Fruit fly (Drosophila melanogaster) whole organism, embryonic: ENCODE measurements around the gene Rab30.

Experiments used
- Atf-2 ChIP-seq: fragments of 200-800 bp; sonication (Bioruptor generic); optimal IDR thresholded peaks from 2 replicates; lab custom pipeline; 2016; ENCODE audit warnings: missing biosample characterization, missing genetic modification characterization
- Awh ChIP-seq: fragments of 200-800 bp; sonication (Bioruptor generic); IDR thresholded peaks from 2 replicates; pipeline ENCODE4, ENCODE4 v1.3.6; 2022; ENCODE audit warnings: missing biosample characterization, missing genetic modification characterization
- BtbVII ChIP-seq: fragments of 200-800 bp; sonication (Bioruptor generic); optimal IDR thresholded peaks from 3 replicates; lab custom pipeline; 2017; ENCODE audit warnings: missing biosample characterization, mild to moderate bottlenecking, missing genetic modification characterization
- CG10366 ChIP-seq: fragments of 200-800 bp; sonication (Bioruptor generic); IDR thresholded peaks from 2 replicates; pipeline ENCODE4 v1.3.6; 2022; ENCODE audit warnings: missing biosample characterization, missing genetic modification characterization
- CG12155 ChIP-seq: fragments of 200-800 bp; sonication (Bioruptor generic); optimal IDR thresholded peaks from 3 replicates; lab custom pipeline; 2016; ENCODE audit warnings: missing biosample characterization, missing genetic modification characterization
- CG12236 ChIP-seq: fragments of 200-800 bp; sonication (Bioruptor generic); optimal IDR thresholded peaks from 2 replicates; lab custom pipeline; 2016; ENCODE audit warnings: missing biosample characterization, missing genetic modification characterization
- CG13296 ChIP-seq: fragments of 200-800 bp; sonication (Bioruptor generic); optimal IDR thresholded peaks from 3 replicates; lab custom pipeline; 2018; ENCODE audit warnings: missing biosample characterization, mild to moderate bottlenecking, missing genetic modification characterization
- CG13775 ChIP-seq: fragments of 200-800 bp; sonication (Bioruptor generic); optimal IDR thresholded peaks from 3 replicates; lab custom pipeline; 2017; ENCODE audit warnings: missing biosample characterization, mild to moderate bottlenecking, missing genetic modification characterization
- CG15011 ChIP-seq: fragments of 200-800 bp; sonication (Bioruptor generic); optimal IDR thresholded peaks from 3 replicates; lab custom pipeline; 2018; ENCODE audit warnings: missing biosample characterization, mild to moderate bottlenecking, missing genetic modification characterization
- CG16863 ChIP-seq: fragments of 200-800 bp; sonication (Bioruptor generic); optimal IDR thresholded peaks from 3 replicates; lab custom pipeline; 2016; ENCODE audit warnings: missing biosample characterization, missing genetic modification characterization
- CG17385 ChIP-seq: fragments of 200-800 bp; sonication (Bioruptor generic); optimal IDR thresholded peaks from 3 replicates; lab custom pipeline; 2018; ENCODE audit warnings: missing biosample characterization, mild to moderate bottlenecking, missing genetic modification characterization
- CG17612 ChIP-seq: fragments of 200-800 bp; sonication (Bioruptor generic); IDR thresholded peaks from 2 replicates; pipeline ENCODE4 v1.3.6; 2022; ENCODE audit warnings: missing biosample characterization, missing genetic modification characterization
- CG2116 ChIP-seq: fragments of 200-800 bp; sonication (Bioruptor generic); optimal IDR thresholded peaks from 3 replicates; lab custom pipeline; 2018; ENCODE audit warnings: missing biosample characterization, mild to moderate bottlenecking, missing genetic modification characterization
- CG30403 ChIP-seq: fragments of 200-800 bp; sonication (Bioruptor generic); optimal IDR thresholded peaks from 3 replicates; lab custom pipeline; 2016; ENCODE audit warnings: missing biosample characterization, missing genetic modification characterization
- CG30431 ChIP-seq: fragments of 200-800 bp; sonication (Bioruptor generic); optimal IDR thresholded peaks from 2 replicates; lab custom pipeline; 2017; ENCODE audit warnings: missing biosample characterization, missing genetic modification characterization
- CG3065 ChIP-seq: fragments of 200-800 bp; sonication (Bioruptor generic); optimal IDR thresholded peaks from 2 replicates; lab custom pipeline; 2016; ENCODE audit warnings: missing biosample characterization, missing genetic modification characterization
- CG32532 ChIP-seq: fragments of 200-800 bp; sonication (Bioruptor generic); IDR thresholded peaks from 2 replicates; pipeline ENCODE4 v1.3.6; 2022; ENCODE audit warnings: missing biosample characterization, missing genetic modification characterization
- CG32767 ChIP-seq: fragments of 200-800 bp; sonication (Bioruptor generic); IDR thresholded peaks from 2 replicates; pipeline ENCODE4 v1.3.6; 2022; ENCODE audit warnings: missing biosample characterization, missing genetic modification characterization
- CG34224 ChIP-seq: fragments of 200-800 bp; sonication (Bioruptor generic); IDR thresholded peaks from 3 replicates; pipeline ENCODE4 v1.3.6; 2022; ENCODE audit warnings: missing biosample characterization, missing genetic modification characterization; ENCODE audit not compliant: partially characterized antibody
- CG4360 ChIP-seq: fragments of 200-800 bp; sonication (Bioruptor generic); IDR thresholded peaks from 2 replicates; pipeline ENCODE4 v1.3.6; 2022; ENCODE audit warnings: missing biosample characterization, missing genetic modification characterization
- CG6689 ChIP-seq: fragments of 200-800 bp; sonication (Bioruptor generic); IDR thresholded peaks from 2 replicates; pipeline ENCODE4 v1.3.6; 2022; ENCODE audit warnings: missing biosample characterization, missing genetic modification characterization
- CoRest ChIP-seq: fragments of 200-800 bp; sonication (Bioruptor generic); optimal IDR thresholded peaks from 3 replicates; lab custom pipeline; 2018; ENCODE audit warnings: missing biosample characterization, mild to moderate bottlenecking, missing genetic modification characterization, moderate library complexity
- CrebB ChIP-seq: fragments of 200-800 bp; sonication (Bioruptor generic); optimal IDR thresholded peaks from 3 replicates; lab custom pipeline; 2018; ENCODE audit warnings: missing biosample characterization, mild to moderate bottlenecking, missing genetic modification characterization
- D ChIP-seq, 2 experiments: fragments of 200-800 bp in 1 of 2; fragments of >200 bp in 1 of 2; sonication (Bioruptor generic) in 1 of 2; optimal IDR thresholded peaks; 2 replicates in 1 of 2; 3 replicates in 1 of 2; lab custom pipeline; 2017; ENCODE audit warnings: mild to moderate bottlenecking in 1 of 2, missing biosample characterization in 1 of 2, missing genetic modification characterization in 1 of 2, missing genetic modification reagents in 1 of 2
- Doc3 ChIP-seq: fragments of 200-800 bp; sonication (Bioruptor generic); IDR thresholded peaks from 3 replicates; pipeline ENCODE4 v1.3.6; 2022; ENCODE audit warnings: missing biosample characterization, missing genetic modification characterization; ENCODE audit not compliant: partially characterized antibody
- E2f2 ChIP-seq: fragments of 200-800 bp; sonication (Bioruptor generic); IDR thresholded peaks from 2 replicates; pipeline ENCODE4 v1.3.6; 2022; ENCODE audit warnings: missing biosample characterization, missing genetic modification characterization
- ERR ChIP-seq: fragments of 200-800 bp; sonication (Bioruptor generic); optimal IDR thresholded peaks from 2 replicates; lab custom pipeline; 2016; ENCODE audit warnings: missing biosample characterization, missing genetic modification characterization
- HHEX ChIP-seq: fragments of 200-800 bp; sonication (Bioruptor generic); optimal IDR thresholded peaks from 3 replicates; lab custom pipeline; 2017; ENCODE audit warnings: missing biosample characterization, mild to moderate bottlenecking, missing genetic modification characterization, missing genetic modification reagents
- Hmr ChIP-seq: fragments of 200-800 bp; sonication (Bioruptor generic); optimal IDR thresholded peaks from 3 replicates; lab custom pipeline; 2017; ENCODE audit warnings: mild to moderate bottlenecking, missing biosample characterization, missing genetic modification reagents, missing genetic modification characterization
- Jarid2 ChIP-seq: fragments of 200-800 bp; sonication (Bioruptor generic); optimal IDR thresholded peaks from 3 replicates; lab custom pipeline; 2017; ENCODE audit warnings: mild to moderate bottlenecking, missing biosample characterization, missing genetic modification reagents, missing genetic modification characterization
- MBD-R2 ChIP-seq: fragments of 200-800 bp; sonication (Bioruptor generic); IDR thresholded peaks from 2 replicates; pipeline ENCODE4 v1.3.6; 2022; ENCODE audit warnings: missing biosample characterization, missing genetic modification characterization
- Myb ChIP-seq: fragments of 200-800 bp; sonication (Bioruptor generic); optimal IDR thresholded peaks from 2 replicates; lab custom pipeline; 2016; ENCODE audit warnings: missing biosample characterization, missing genetic modification characterization
- Neu2 ChIP-seq: fragments of 200-800 bp; sonication (Bioruptor generic); optimal IDR thresholded peaks from 3 replicates; lab custom pipeline; 2016; ENCODE audit warnings: missing biosample characterization, missing genetic modification characterization, borderline replicate concordance
- Nf-YB ChIP-seq: fragments of 200-800 bp; sonication (Bioruptor generic); optimal IDR thresholded peaks from 3 replicates; lab custom pipeline; 2019; ENCODE audit warnings: missing biosample characterization, mild to moderate bottlenecking, missing genetic modification characterization, moderate library complexity
- Nf-YC ChIP-seq: fragments of 200-800 bp; optimal IDR thresholded peaks from 3 replicates; lab custom pipeline; 2019; ENCODE audit warnings: missing biosample characterization, mild to moderate bottlenecking, missing genetic modification characterization, moderate library complexity
- Sin3A ChIP-seq: fragments of >200 bp; optimal IDR thresholded peaks from 2 replicates; lab custom pipeline; 2018
- Ssrp ChIP-seq: fragments of 200-800 bp; sonication (Bioruptor generic); optimal IDR thresholded peaks from 2 replicates; lab custom pipeline; 2018; ENCODE audit warnings: missing biosample characterization, mild to moderate bottlenecking, missing genetic modification characterization, moderate library complexity
- ase ChIP-seq: fragments of 200-800 bp; sonication (Bioruptor generic); IDR thresholded peaks from 3 replicates; pipeline ENCODE4 v1.3.6; 2022; ENCODE audit warnings: missing biosample characterization, missing genetic modification characterization
- bowl ChIP-seq: fragments of 200-800 bp; sonication (Bioruptor generic); IDR thresholded peaks from 2 replicates; pipeline ENCODE4 v1.3.6; 2022; ENCODE audit warnings: missing biosample characterization, missing genetic modification characterization
- chif ChIP-seq, 2 experiments: fragments of 200-800 bp; sonication (Bioruptor generic); optimal IDR thresholded peaks; 3 replicates each; lab custom pipeline; 2016; ENCODE audit warnings: missing biosample characterization in 2 of 2, missing genetic modification characterization in 2 of 2
- crp ChIP-seq, 2 experiments: fragments of 200-800 bp; sonication (Bioruptor generic); optimal IDR thresholded peaks; 2 replicates in 1 of 2; 3 replicates in 1 of 2; lab custom pipeline; 2017; ENCODE audit warnings: missing biosample characterization in 2 of 2, missing genetic modification characterization in 2 of 2, mild to moderate bottlenecking in 1 of 2, moderate library complexity in 1 of 2
- da ChIP-seq: fragments of 200-800 bp; sonication (Bioruptor generic); optimal IDR thresholded peaks from 2 replicates; lab custom pipeline; 2016; ENCODE audit warnings: missing biosample characterization, missing genetic modification characterization
- disco-r ChIP-seq: fragments of 200-800 bp; sonication (Bioruptor generic); optimal IDR thresholded peaks from 2 replicates; lab custom pipeline; 2016; ENCODE audit warnings: missing biosample characterization, missing genetic modification characterization
- klu ChIP-seq: fragments of 200-800 bp; sonication (Bioruptor generic); IDR thresholded peaks from 2 replicates; pipeline ENCODE4 v1.3.6; 2022; ENCODE audit warnings: missing biosample characterization, missing genetic modification characterization
- maf-S ChIP-seq: fragments of 200-800 bp; sonication (Bioruptor generic); optimal IDR thresholded peaks from 2 replicates; lab custom pipeline; 2016; ENCODE audit warnings: missing biosample characterization, missing genetic modification characterization
- nom ChIP-seq: fragments of 200-800 bp; sonication (Bioruptor generic); optimal IDR thresholded peaks from 2 replicates; lab custom pipeline; 2017; ENCODE audit warnings: missing biosample characterization, missing genetic modification characterization, mild to moderate bottlenecking, moderate library complexity, missing genetic modification reagents
- slbo ChIP-seq: fragments of 200-800 bp; sonication (Bioruptor generic); IDR thresholded peaks from 2 replicates; pipeline ENCODE4 v1.3.6; 2022; ENCODE audit warnings: missing biosample characterization, missing genetic modification characterization
- trem ChIP-seq: fragments of 200-800 bp; optimal IDR thresholded peaks from 3 replicates; lab custom pipeline; 2019; ENCODE audit warnings: missing biosample characterization, mild to moderate bottlenecking, missing genetic modification characterization, moderate library complexity

Gene Rab30

dm6 chr2L:7023614-7024259, 8.7 kb downstream of the Rab30 start, which contains the start of gene Gart (continued):
- TF ChIP-seq Nf-YB (peak; percentile 65), Ssrp (tag; lab: Kevin White, UChicago) (peak; percentile 36), CG30403 (peak; percentile 76), CG32532 (GFP tag; lab: Robert Waterston, UW) (no peak; the same call in 1 of the 2 replicates), CrebB (tag; lab: Kevin White, UChicago) (peak; percentile 59), Nf-YC (tag; lab: Kevin White, UChicago) (no peak), Awh (GFP tag; lab: Robert Waterston, UW) (no peak), nom (GFP tag; lab: Kevin White, UChicago) (no peak), Neu2 (no peak), trem (tag; lab: Kevin White, UChicago) (no peak), ERR (GFP tag; lab: Kevin White, UChicago) (peak; percentile 54), CG15011 (GFP tag; lab: Kevin White, UChicago) (no peak), CG32767 (GFP tag; lab: Robert Waterston, UW) (peak; percentile 53; the same call in 1 of the 2 replicates), klu (no peak), Myb (GFP tag; lab: Kevin White, UChicago) (peak; percentile 53), ase (GFP tag; lab: Robert Waterston, UW) (no peak), CG16863 (GFP tag; lab: Kevin White, UChicago) (peak; percentile 48), CG6689 (no peak)

DNA sequence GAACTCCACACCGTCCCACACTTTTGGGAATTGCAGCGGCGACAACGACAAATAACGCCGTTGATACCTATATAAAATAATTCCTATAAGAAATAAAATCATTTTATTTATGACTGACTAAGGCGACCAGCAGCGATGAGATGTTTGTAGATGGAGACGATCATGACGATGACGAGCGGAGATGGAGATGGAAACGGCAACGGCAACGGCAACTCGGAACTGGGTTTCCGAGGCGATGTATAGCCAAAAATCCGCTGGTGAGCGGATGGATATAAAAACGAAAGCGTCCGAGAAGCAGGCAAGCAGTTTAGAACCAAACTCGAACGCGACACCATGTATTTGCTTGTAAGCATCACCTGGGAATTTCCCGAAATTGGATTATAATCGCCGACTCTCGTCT, 11.0 kb downstream of the Rab30 start, which contains the start of gene Pcp:
TSS of gene Pcp (plus strand) at position 301 of the 400 bp plus-strand sequence.
- no peak for TF ChIP-seq CoRest (tag; lab: Kevin White, UChicago)
- no peak for TF ChIP-seq CG17612 (GFP tag; lab: Robert Waterston, UW)
- no peak for TF ChIP-seq BtbVII
- TF ChIP-seq Sin3A (lab: Kevin White, UChicago): no peak
- no peak for TF ChIP-seq slbo
- TF ChIP-seq CG12236: no peak

DNA sequence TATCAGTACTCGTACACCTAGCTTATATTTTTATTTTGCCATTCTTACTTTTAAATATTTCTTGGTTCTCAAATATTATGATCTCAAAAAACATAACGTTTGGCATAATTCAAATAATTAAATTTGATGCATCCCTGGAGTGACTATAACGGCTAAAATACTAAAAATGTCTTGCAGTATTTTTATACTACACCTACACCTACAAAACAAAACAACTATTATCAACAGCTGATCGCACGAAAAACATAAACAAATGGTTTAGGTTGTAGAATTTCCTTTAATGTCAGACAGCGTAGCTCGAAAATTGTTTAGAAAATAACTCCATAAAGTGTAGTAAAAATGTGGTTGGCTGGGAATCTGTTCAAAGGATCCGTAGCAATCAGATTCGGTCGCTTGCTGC, 19.2 kb downstream of the Rab30 start, which contains the start of gene CG43322:
TSS of gene CG43322 (plus strand) at position 240 of the 400 bp plus-strand sequence.
- TF ChIP-seq Doc3 (GFP tag; lab: Robert Waterston, UW) (0 out of 3 replicates have a peak, but pooled peaks have one; percentile 17), da (GFP tag; lab: Kevin White, UChicago) (no peak), Atf-2 (GFP tag; lab: Kevin White, UChicago) (no peak), CG2116 (peak; percentile 2), E2f2 (GFP tag; lab: Robert Waterston, UW) (peak; percentile 47; the same call in 1 of the 2 replicates), maf-S (GFP tag; lab: Kevin White, UChicago) (no peak), disco-r (GFP tag; lab: Kevin White, UChicago) (no peak), CG3065 (no peak), chif (GFP tag; optimal IDR thresholded peaks at IDR 0.05; lab: Kevin White, UChicago) (no peak), bowl (no peak), CG30431 (GFP tag; lab: Kevin White, UChicago) (no peak), CG34224 (GFP tag; lab: Robert Waterston, UW) (0 out of 3 replicates have a peak, but pooled peaks have one; percentile 17), Myb (GFP tag; lab: Kevin White, UChicago) (peak; percentile 92), CG4360 (GFP tag; lab: Robert Waterston, UW) (no peak), CG13775 (GFP tag; lab: Kevin White, UChicago) (no peak), CG10366 (GFP tag; lab: Robert Waterston, UW) (no peak), D (optimal IDR thresholded peaks at IDR 0.05; lab: Kevin White, UChicago) (no peak), D (GFP tag; optimal IDR thresholded peaks at IDR 0.05; lab: Kevin White, UChicago) (no peak), Hmr (no peak), HHEX (GFP tag; lab: Kevin White, UChicago) (no peak), CG12236 (no peak), CG12155 (GFP tag; lab: Kevin White, UChicago) (no peak), MBD-R2 (GFP tag; lab: Robert Waterston, UW) (peak; percentile 56; the same call in 1 of the 2 replicates), CG17385 (GFP tag; lab: Kevin White, UChicago) (no peak), Jarid2 (GFP tag; lab: Kevin White, UChicago) (no peak), crp (GFP tag; optimal IDR thresholded peaks at IDR 0.05; lab: Kevin White, UChicago) (peak; percentile 2 to 85), CG13296 (GFP tag; lab: Kevin White, UChicago) (no peak)
